Fruit fly (Drosophila melanogaster) whole organism, embryonic: ENCODE data around the gene CG6330.

ENCODE experiments used
- B-H2 ChIP-seq: fragments of 200-800 bp; sonication (Bioruptor generic); optimal IDR thresholded peaks from 2 replicates; lab custom pipeline; 2018; ENCODE audit warnings: missing biosample characterization, mild to moderate bottlenecking, missing genetic modification characterization
- BEAF-32 ChIP-seq: fragments of 200-800 bp; sonication (Bioruptor generic); optimal IDR thresholded peaks from 3 replicates; lab custom pipeline; 2017; ENCODE audit warnings: missing biosample characterization, missing genetic modification characterization, mild to moderate bottlenecking, moderate library complexity, missing genetic modification reagents
- Bgb ChIP-seq: fragments of 200-800 bp; sonication (Bioruptor generic); IDR thresholded peaks from 2 replicates; pipeline ENCODE4 v1.3.6; 2022; ENCODE audit warnings: missing biosample characterization, missing genetic modification characterization; ENCODE audit not compliant: partially characterized antibody
- BtbVII ChIP-seq: fragments of 200-800 bp; sonication (Bioruptor generic); optimal IDR thresholded peaks from 3 replicates; lab custom pipeline; 2017; ENCODE audit warnings: missing biosample characterization, mild to moderate bottlenecking, missing genetic modification characterization
- CG10431 ChIP-seq: fragments of 200-800 bp; sonication (Bioruptor generic); optimal IDR thresholded peaks from 3 replicates; lab custom pipeline; 2018; ENCODE audit warnings: missing biosample characterization, mild to moderate bottlenecking, missing genetic modification characterization
- CG10543 ChIP-seq: fragments of 200-800 bp; sonication (Bioruptor generic); optimal IDR thresholded peaks from 3 replicates; lab custom pipeline; 2017; ENCODE audit warnings: missing biosample characterization, mild to moderate bottlenecking, missing genetic modification characterization, moderate library complexity
- CG10979 ChIP-seq: fragments of 200-800 bp; sonication (Bioruptor generic); optimal IDR thresholded peaks from 2 replicates; lab custom pipeline; 2018; ENCODE audit warnings: missing biosample characterization, mild to moderate bottlenecking, missing genetic modification characterization, moderate library complexity
- CG12071 ChIP-seq: fragments of 200-800 bp; sonication (Bioruptor generic); optimal IDR thresholded peaks from 3 replicates; lab custom pipeline; 2018; ENCODE audit warnings: missing biosample characterization, mild to moderate bottlenecking, missing genetic modification characterization
- CG13287 ChIP-seq: fragments of 200-800 bp; sonication (Bioruptor generic); IDR thresholded peaks from 2 replicates; pipeline ENCODE4 v1.3.6; 2022; ENCODE audit warnings: missing biosample characterization, missing genetic modification characterization; ENCODE audit not compliant: partially characterized antibody
- CG15514 ChIP-seq: fragments of 200-800 bp; sonication (Bioruptor generic); optimal IDR thresholded peaks from 3 replicates; lab custom pipeline; 2017; ENCODE audit warnings: missing biosample characterization, missing genetic modification characterization, mild to moderate bottlenecking, moderate library complexity, missing genetic modification reagents
- CG17385 ChIP-seq: fragments of 200-800 bp; sonication (Bioruptor generic); optimal IDR thresholded peaks from 3 replicates; lab custom pipeline; 2018; ENCODE audit warnings: missing biosample characterization, mild to moderate bottlenecking, missing genetic modification characterization
- CG2199 ChIP-seq: fragments of 200-800 bp; sonication (Bioruptor generic); IDR thresholded peaks from 3 replicates; pipeline ENCODE4 v1.3.6; 2022; ENCODE audit warnings: missing biosample characterization, missing genetic modification characterization
- CG3281 ChIP-seq: fragments of 200-800 bp; sonication (Bioruptor generic); optimal IDR thresholded peaks from 3 replicates; lab custom pipeline; 2017; ENCODE audit warnings: missing biosample characterization, mild to moderate bottlenecking, missing genetic modification characterization
- CG34376 ChIP-seq: fragments of 200-800 bp; sonication (Bioruptor generic); optimal IDR thresholded peaks from 2 replicates; lab custom pipeline; 2018; ENCODE audit warnings: missing biosample characterization, mild to moderate bottlenecking, missing genetic modification characterization
- CG4360 ChIP-seq: fragments of 200-800 bp; sonication (Bioruptor generic); IDR thresholded peaks from 2 replicates; pipeline ENCODE4 v1.3.6; 2022; ENCODE audit warnings: missing biosample characterization, missing genetic modification characterization
- CG6854 ChIP-seq: fragments of 200-800 bp; sonication (Bioruptor generic); optimal IDR thresholded peaks from 3 replicates; lab custom pipeline; 2017; ENCODE audit warnings: missing biosample characterization, mild to moderate bottlenecking, missing genetic modification characterization
- CG7987 ChIP-seq: fragments of 200-800 bp; sonication (Bioruptor generic); optimal IDR thresholded peaks from 2 replicates; lab custom pipeline; 2018; ENCODE audit warnings: missing biosample characterization, mild to moderate bottlenecking, missing genetic modification characterization, moderate library complexity
- CG9609 ChIP-seq: fragments of 200-800 bp; sonication (Bioruptor generic); optimal IDR thresholded peaks from 3 replicates; lab custom pipeline; 2016; ENCODE audit warnings: missing biosample characterization, missing genetic modification characterization
- CG9932 ChIP-seq: fragments of 200-800 bp; sonication (Bioruptor generic); IDR thresholded peaks from 2 replicates; pipeline ENCODE4 v1.3.6; 2022; ENCODE audit warnings: missing biosample characterization, missing genetic modification characterization
- Dip3 ChIP-seq: fragments of 200-800 bp; sonication (Bioruptor generic); optimal IDR thresholded peaks from 3 replicates; lab custom pipeline; 2016; ENCODE audit warnings: missing biosample characterization, missing genetic modification characterization
- Eip74EF ChIP-seq, 2 experiments: fragments of 200-800 bp in 1 of 2; fragments of >200 bp in 1 of 2; sonication (Bioruptor generic) in 1 of 2; optimal IDR thresholded peaks; 2 replicates each; lab custom pipeline; 2017 to 2019; ENCODE audit warnings: missing biosample characterization in 2 of 2, missing genetic modification characterization in 2 of 2, mild to moderate bottlenecking in 1 of 2, moderate library complexity in 1 of 2
- HmgZ ChIP-seq: fragments of 200-800 bp; sonication (Bioruptor generic); optimal IDR thresholded peaks from 2 replicates; lab custom pipeline; 2018; ENCODE audit warnings: missing biosample characterization, mild to moderate bottlenecking, missing genetic modification characterization
- Hr78 ChIP-seq, 2 experiments: fragments of 200-800 bp in 1 of 2; fragments of >200 bp in 1 of 2; sonication (Bioruptor generic) in 1 of 2; optimal IDR thresholded peaks; 2 replicates each; lab custom pipeline; 2017 to 2019; ENCODE audit warnings: missing biosample characterization in 2 of 2, missing genetic modification characterization in 2 of 2, mild to moderate bottlenecking in 1 of 2, moderate library complexity in 1 of 2
- Med ChIP-seq: fragments of 200-800 bp; sonication (Bioruptor generic); peaks from one replicate; lab custom pipeline; 2016; ENCODE audit warnings: missing biosample characterization, missing genetic modification characterization, mild to moderate bottlenecking, inconsistent platforms, moderate library complexity
- Meics ChIP-seq: fragments of 200-800 bp; sonication (Bioruptor generic); optimal IDR thresholded peaks from 2 replicates; lab custom pipeline; 2017; ENCODE audit warnings: missing biosample characterization, mild to moderate bottlenecking, missing genetic modification characterization
- Rfx ChIP-seq: fragments of 200-800 bp; sonication (Bioruptor generic); IDR thresholded peaks from 2 replicates; pipeline ENCODE4 v1.3.6; 2022; ENCODE audit warnings: missing biosample characterization, missing genetic modification characterization
- Taf1 ChIP-seq: fragments of 200-800 bp; sonication (Bioruptor generic); IDR thresholded peaks from 2 replicates; pipeline ENCODE4 v1.3.6; 2022; ENCODE audit warnings: missing biosample characterization, missing genetic modification characterization
- Vsx1 ChIP-seq: fragments of 200-800 bp; sonication (Bioruptor generic); optimal IDR thresholded peaks from 2 replicates; lab custom pipeline; 2017; ENCODE audit warnings: missing biosample characterization, mild to moderate bottlenecking, missing genetic modification characterization, missing genetic modification reagents
- abd-A ChIP-seq: fragments of 200-800 bp; sonication (Bioruptor generic); optimal IDR thresholded peaks from 3 replicates; lab custom pipeline; 2019; ENCODE audit warnings: missing biosample characterization, mild to moderate bottlenecking, missing genetic modification characterization, moderate library complexity
- bab2 ChIP-seq: fragments of 200-800 bp; sonication (Bioruptor generic); optimal IDR thresholded peaks from 2 replicates; lab custom pipeline; 2016; ENCODE audit warnings: missing biosample characterization, missing genetic modification characterization
- chinmo ChIP-seq: fragments of 200-800 bp; sonication (Bioruptor generic); IDR thresholded peaks from 4 replicates; pipeline ENCODE4 v1.3.6; 2022; ENCODE audit warnings: missing biosample characterization, missing genetic modification characterization; ENCODE audit not compliant: partially characterized antibody
- ci ChIP-seq: fragments of 200-800 bp; sonication (Bioruptor generic); IDR thresholded peaks from 3 replicates; pipeline ENCODE4 v1.3.6; 2022; ENCODE audit warnings: missing biosample characterization, missing genetic modification characterization
- dm ChIP-seq: fragments of 200-800 bp; sonication (Bioruptor generic); optimal IDR thresholded peaks from 3 replicates; lab custom pipeline; 2016; ENCODE audit warnings: missing biosample characterization, missing genetic modification characterization
- klu ChIP-seq: fragments of 200-800 bp; sonication (Bioruptor generic); IDR thresholded peaks from 2 replicates; pipeline ENCODE4 v1.3.6; 2022; ENCODE audit warnings: missing biosample characterization, missing genetic modification characterization
- lab ChIP-seq: fragments of 200-800 bp; sonication (Bioruptor generic); optimal IDR thresholded peaks from 3 replicates; lab custom pipeline; 2017; ENCODE audit warnings: missing biosample characterization, missing genetic modification characterization, mild to moderate bottlenecking, moderate library complexity, missing genetic modification reagents
- mam ChIP-seq: fragments of 200-800 bp; sonication (Bioruptor generic); optimal IDR thresholded peaks from 3 replicates; lab custom pipeline; 2016; ENCODE audit warnings: missing biosample characterization, missing genetic modification characterization
- oc ChIP-seq: fragments of 200-800 bp; sonication (Bioruptor generic); optimal IDR thresholded peaks from 2 replicates; lab custom pipeline; 2018; ENCODE audit warnings: missing biosample characterization, mild to moderate bottlenecking, missing genetic modification characterization, moderate library complexity
- pan ChIP-seq, 4 experiments: fragments of >200 bp in 3 of 4; fragments of 200-800 bp in 1 of 4; sonication (Bioruptor generic) in 1 of 4; optimal IDR thresholded peaks in 3 of 4; IDR thresholded peaks in 1 of 4; 2 replicates each; pipeline versions ENCODE4 v1.3.6 to Lab custom; 2017 to 2022; ENCODE audit warnings: missing biosample characterization in 2 of 4, missing genetic modification characterization in 2 of 4, mixed read lengths in 1 of 4
- pb ChIP-seq: fragments of 200-800 bp; sonication (Bioruptor generic); optimal IDR thresholded peaks from 3 replicates; lab custom pipeline; 2016; ENCODE audit warnings: missing biosample characterization, missing genetic modification characterization
- pros ChIP-seq: fragments of 200-800 bp; sonication (Bioruptor generic); optimal IDR thresholded peaks from 3 replicates; lab custom pipeline; 2019; ENCODE audit warnings: missing biosample characterization, mild to moderate bottlenecking, missing genetic modification characterization, moderate library complexity
- row ChIP-seq: fragments of 200-800 bp; sonication (Bioruptor generic); IDR thresholded peaks from 3 replicates; pipeline ENCODE4 v1.3.6; 2022; ENCODE audit warnings: missing biosample characterization, missing genetic modification characterization
- sd ChIP-seq: fragments of 200-800 bp; sonication (Bioruptor generic); optimal IDR thresholded peaks from 3 replicates; lab custom pipeline; 2018; ENCODE audit warnings: missing biosample characterization, mild to moderate bottlenecking, missing genetic modification characterization, moderate library complexity
- slbo ChIP-seq: fragments of 200-800 bp; sonication (Bioruptor generic); IDR thresholded peaks from 2 replicates; pipeline ENCODE4 v1.3.6; 2022; ENCODE audit warnings: missing biosample characterization, missing genetic modification characterization
- sna ChIP-seq: fragments of 200-800 bp; sonication (Bioruptor generic); IDR thresholded peaks from 2 replicates; pipeline ENCODE4 v1.3.6; 2022; ENCODE audit warnings: missing biosample characterization, missing genetic modification characterization; ENCODE audit not compliant: partially characterized antibody
- sob ChIP-seq: fragments of 200-800 bp; sonication (Bioruptor generic); IDR thresholded peaks from 2 replicates; pipeline ENCODE4 v1.3.6; 2022; ENCODE audit warnings: missing biosample characterization, missing genetic modification characterization
- vvl ChIP-seq: fragments of 200-800 bp; sonication (Bioruptor generic); IDR thresholded peaks from 2 replicates; pipeline ENCODE4 v1.3.6; 2022; ENCODE audit warnings: missing biosample characterization, missing genetic modification characterization
- zen2 ChIP-seq: fragments of 200-800 bp; sonication (Bioruptor generic); IDR thresholded peaks from 3 replicates; pipeline ENCODE4 v1.3.6; 2022; ENCODE audit warnings: missing biosample characterization, missing genetic modification characterization; ENCODE audit not compliant: partially characterized antibody

Gene CG6330

dm6 chr3R:26980282-26980691 lies 22.0 kb upstream of the CG6330 start:
- TF ChIP-seq pb (GFP tag; lab: Kevin White, UChicago) = peak; percentile 19
- peak; percentile 83 for TF ChIP-seq Med (GFP tag; lab: Kevin White, UChicago)
- peak; percentile 6 for TF ChIP-seq CG15514 (GFP tag; lab: Kevin White, UChicago)
- peak; percentile 28 for TF ChIP-seq Vsx1 (GFP tag; lab: Kevin White, UChicago)
- peak; percentile 26; the same call in 1 of the 3 replicates for TF ChIP-seq row
- TF ChIP-seq klu = no peak
- TF ChIP-seq Hr78 (GFP tag; optimal IDR thresholded peaks at IDR 0.05; lab: Kevin White, UChicago) = peak in 1 of 2 experiments; percentile 43
- TF ChIP-seq Dip3 (GFP tag; lab: Kevin White, UChicago) = no peak
- TF ChIP-seq chinmo (GFP tag; lab: Robert Waterston, UW) = peak; percentile 93; the same call in 3 of the 4 replicates
- peak; percentile 30 for TF ChIP-seq B-H2 (GFP tag; lab: Kevin White, UChicago)
- peak; percentile 90 for TF ChIP-seq CG10431 (GFP tag; lab: Kevin White, UChicago)
- TF ChIP-seq HmgZ (tag; lab: Kevin White, UChicago) = peak; percentile 1
- TF ChIP-seq BEAF-32 (GFP tag; lab: Kevin White, UChicago) = peak; percentile 9
- TF ChIP-seq slbo (GFP tag; lab: Robert Waterston, UW) = peak; percentile 35
- peak; percentile 89 for TF ChIP-seq CG4360 (GFP tag; lab: Robert Waterston, UW)
- TF ChIP-seq CG34376 = peak; percentile 66
- peak; percentile 54 for TF ChIP-seq CG10543 (GFP tag; lab: Kevin White, UChicago)
- peak; percentile 34 for TF ChIP-seq CG12071 (GFP tag; lab: Kevin White, UChicago)
- TF ChIP-seq CG13287 (GFP tag; lab: Robert Waterston, UW) = peak; percentile 70
- TF ChIP-seq Bgb (GFP tag; lab: Robert Waterston, UW) = peak; percentile 37; the same call in 1 of the 2 replicates
- no peak for TF ChIP-seq bab2 (GFP tag; lab: Kevin White, UChicago)
- no peak for TF ChIP-seq pan (optimal IDR thresholded peaks at IDR 0.05; lab: Kevin White, UChicago)
- TF ChIP-seq pan (GFP tag; optimal IDR thresholded peaks at IDR 0.05 in 1 of 2, IDR thresholded peaks at IDR 0.05 in 1 of 2) = peak in 1 of 2 experiments; percentile 42
- no peak for TF ChIP-seq dm (GFP tag; lab: Kevin White, UChicago)
- 0 out of 3 replicates have a peak, but pooled peaks have one; percentile 52 for TF ChIP-seq CG2199 (GFP tag; lab: Robert Waterston, UW)
- TF ChIP-seq CG6854 (GFP tag; lab: Kevin White, UChicago) = peak; percentile 49
- TF ChIP-seq Taf1 (GFP tag; lab: Robert Waterston, UW) = 0 out of 2 replicates have a peak, but pooled peaks have one; percentile 17
- TF ChIP-seq CG3281 (GFP tag; lab: Kevin White, UChicago) = peak; percentile 48
- TF ChIP-seq Rfx (GFP tag; lab: Robert Waterston, UW) = peak; percentile 46; the same call in 1 of the 2 replicates
- peak; percentile 20 for TF ChIP-seq pros
- TF ChIP-seq vvl = peak; percentile 84
- peak; percentile 32; the same call in 1 of the 2 replicates for TF ChIP-seq sob (GFP tag; lab: Robert Waterston, UW)
- TF ChIP-seq CG10979 = no peak
- TF ChIP-seq CG9932 (GFP tag; lab: Robert Waterston, UW) = peak; percentile 26; the same call in 1 of the 2 replicates
- TF ChIP-seq Eip74EF (GFP tag; optimal IDR thresholded peaks at IDR 0.05; lab: Kevin White, UChicago) = peak in 1 of 2 experiments; percentile 33
- TF ChIP-seq ci (GFP tag; lab: Robert Waterston, UW) = peak; percentile 38; the same call in 1 of the 3 replicates
- 0 out of 2 replicates have a peak, but pooled peaks have one; percentile 31 for TF ChIP-seq sna
- peak; percentile 74 for TF ChIP-seq sd (tag; lab: Kevin White, UChicago)
- peak; percentile 57 for TF ChIP-seq abd-A (tag; lab: Kevin White, UChicago)
- peak; percentile 1 for TF ChIP-seq BtbVII (GFP tag; lab: Kevin White, UChicago)
- peak; percentile 47 for TF ChIP-seq CG7987 (GFP tag; lab: Kevin White, UChicago)
- TF ChIP-seq oc = peak; percentile 84
- peak; percentile 24 for TF ChIP-seq CG17385
- peak; percentile 37; the same call in 2 of the 3 replicates for TF ChIP-seq zen2 (GFP tag; lab: Robert Waterston, UW)
- TF ChIP-seq mam (GFP tag; lab: Kevin White, UChicago) = no peak
- TF ChIP-seq lab = peak; percentile 65
- no peak for TF ChIP-seq CG9609 (GFP tag; lab: Kevin White, UChicago)
- no peak for TF ChIP-seq Meics
